Worm (Caenorhabditis elegans): ENCODE data around the gene Y44A6D.7.

DNA sequence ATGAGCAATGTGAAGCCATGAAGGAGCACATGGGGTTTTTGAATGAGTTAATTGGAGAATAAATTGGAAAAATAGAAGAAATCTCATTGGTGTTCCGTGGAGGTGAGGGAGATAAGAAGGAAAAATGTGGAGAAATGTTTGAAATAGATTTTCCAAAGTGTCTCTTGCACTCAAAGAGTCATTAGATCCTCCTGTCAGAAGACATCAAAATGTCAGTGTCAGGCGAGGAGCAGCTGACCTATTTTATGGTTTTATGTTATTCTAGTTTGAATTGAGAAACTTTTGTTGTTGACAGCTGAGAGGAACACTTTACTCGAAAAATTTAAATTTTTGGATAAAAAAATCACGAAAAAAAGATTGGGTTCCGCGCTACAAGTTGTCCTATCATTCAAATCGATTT lies 36.1 kb downstream of the Y44A6D.7 start, which contains the start of gene clec-264:
- TF ChIP-seq unc-55 (GFP tag; optimal IDR thresholded peaks at IDR 0.05) (peak; percentile 77), ceh-18 (tag; optimal IDR thresholded peaks at IDR 0.05) (no peak), pag-3 (tag; optimal IDR thresholded peaks at IDR 0.05; ENCODE audit: borderline replicate concordance) (no peak), fkh-10 (GFP tag; optimal IDR thresholded peaks at IDR 0.05) (no peak)

Data from whole organism, late embryonic.